Fruit fly (Drosophila melanogaster): ENCODE data around the gene CG9641.

CG9641 gene

DNA sequence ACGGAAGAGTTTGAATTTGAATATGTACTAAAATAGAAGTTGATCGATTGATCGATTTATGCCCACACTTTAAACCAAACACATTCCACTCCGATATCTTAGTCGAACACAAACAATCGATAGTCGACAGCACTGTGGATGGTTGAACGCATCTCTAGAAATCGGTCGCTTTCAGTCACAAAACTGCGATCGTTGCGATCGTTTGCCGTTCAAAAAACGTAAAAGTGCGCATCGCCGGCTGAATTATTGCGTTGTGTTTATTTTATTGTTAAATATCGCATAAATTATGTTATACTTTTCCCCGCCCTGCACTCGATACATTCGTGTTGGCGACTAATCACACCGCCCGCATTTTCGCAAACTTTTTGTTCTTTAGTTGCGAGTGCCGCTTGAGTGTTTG, 22.5 kb upstream of the CG9641 start, which contains the start of gene Ccdc85 (continued):
- TF ChIP-seq gsb-n (tag; optimal IDR thresholded peaks at IDR 0.05) (no peak), HmgZ (tag; optimal IDR thresholded peaks at IDR 0.05) (peak; percentile 58), Sin3A (optimal IDR thresholded peaks at IDR 0.05) (peak; percentile 30), gt (GFP tag; IDR thresholded peaks at IDR 0.05) (no peak), CG1602 (GFP tag; optimal IDR thresholded peaks at IDR 0.05) (no peak), fu2 (GFP tag; optimal IDR thresholded peaks at IDR 0.05) (no peak), Nf-YB (GFP tag; optimal IDR thresholded peaks at IDR 0.05) (peak; percentile 18), Stat92E (GFP tag; optimal IDR thresholded peaks at IDR 0.05) (peak in 1 of 3 experiments; percentile 41), CG16779 (GFP tag; IDR thresholded peaks at IDR 0.05) (peak; percentile 64; the same call in 1 of the 2 replicates), HHEX (GFP tag; optimal IDR thresholded peaks at IDR 0.05) (no peak), Mes4 (GFP tag; optimal IDR thresholded peaks at IDR 0.05) (peak; percentile 4), MESR4 (GFP tag; optimal IDR thresholded peaks at IDR 0.05) (peak; percentile 36), CrebB (tag; optimal IDR thresholded peaks at IDR 0.05) (peak; percentile 22), lola (GFP tag; optimal IDR thresholded peaks at IDR 0.05) (no peak), CG10543 (GFP tag; optimal IDR thresholded peaks at IDR 0.05) (no peak), lab (GFP tag; optimal IDR thresholded peaks at IDR 0.05) (no peak), CG16813 (GFP tag; IDR thresholded peaks at IDR 0.05; ENCODE audit: partially characterized antibody) (peak; percentile 94), scrt (GFP tag; optimal IDR thresholded peaks at IDR 0.05) (no peak), pfk (GFP tag; optimal IDR thresholded peaks at IDR 0.05) (no peak), Doc3 (GFP tag; IDR thresholded peaks at IDR 0.05; ENCODE audit: partially characterized antibody) (peak; percentile 78), CG8388 (GFP tag; optimal IDR thresholded peaks at IDR 0.05) (no peak), CG15514 (GFP tag; optimal IDR thresholded peaks at IDR 0.05) (peak; percentile 64), CG13894 (tag; optimal IDR thresholded peaks at IDR 0.05) (no peak), CG8281 (tag; optimal IDR thresholded peaks at IDR 0.05) (no peak), CG9797 (GFP tag; optimal IDR thresholded peaks at IDR 0.05) (peak; percentile 37), CG2129 (GFP tag; IDR thresholded peaks at IDR 0.05; ENCODE audit: partially characterized antibody) (peak; percentile 57), zfh1 (GFP tag; IDR thresholded peaks at IDR 0.05) (no peak), gcm (GFP tag; optimal IDR thresholded peaks at IDR 0.05) (peak; percentile 47), CG7556 (GFP tag; optimal IDR thresholded peaks at IDR 0.05) (no peak), CG6654 (GFP tag; optimal IDR thresholded peaks at IDR 0.05) (no peak), p53 (GFP tag; optimal IDR thresholded peaks at IDR 0.05) (no peak), Eip74EF (GFP tag; optimal IDR thresholded peaks at IDR 0.05) (no peak), CG6765 (GFP tag; optimal IDR thresholded peaks at IDR 0.05) (no peak), CkIIα-i1 (GFP tag; IDR thresholded peaks at IDR 0.05) (no peak), nmo (GFP tag; optimal IDR thresholded peaks at IDR 0.05) (peak; percentile 15), CG10267 (tag; optimal IDR thresholded peaks at IDR 0.05) (peak; percentile 51), CoRest (tag; optimal IDR thresholded peaks at IDR 0.05) (no peak), CG4424 (GFP tag; optimal IDR thresholded peaks at IDR 0.05) (no peak), Dek (tag; optimal IDR thresholded peaks at IDR 0.05) (no peak), corto (GFP tag; optimal IDR thresholded peaks at IDR 0.05) (no peak), Gsc (GFP tag; IDR thresholded peaks at IDR 0.05) (no peak), Mad (GFP tag; optimal IDR thresholded peaks at IDR 0.05) (peak; percentile 21), CTCF (GFP tag; optimal IDR thresholded peaks at IDR 0.05) (no peak), CG10462 (GFP tag; optimal IDR thresholded peaks at IDR 0.05) (no peak), Taf1 (GFP tag; IDR thresholded peaks at IDR 0.05) (no peak), E2f2 (GFP tag; IDR thresholded peaks at IDR 0.05) (peak; percentile 74), CG18476 (GFP tag; optimal IDR thresholded peaks at IDR 0.05) (no peak), E2f1 (GFP tag; IDR thresholded peaks at IDR 0.05) (no peak), CG4404 (GFP tag; IDR thresholded peaks at IDR 0.05) (no peak), CG9727 (GFP tag; optimal IDR thresholded peaks at IDR 0.05) (no peak), CG11085 (GFP tag; IDR thresholded peaks at IDR 0.05) (no peak)

Measured in whole organism, embryonic.